Fruit fly (Drosophila melanogaster) whole organism, prepupa: ENCODE results near the gene shakB.

Experiments used
- Blimp-1 ChIP-seq: fragments of 200-800 bp; sonication (Bioruptor generic); optimal IDR thresholded peaks from 3 replicates; lab custom pipeline; 2017; ENCODE audit warnings: missing biosample characterization, missing genetic modification characterization, mild to moderate bottlenecking, moderate library complexity, missing genetic modification reagents
- CG11294 ChIP-seq: fragments of 200-800 bp; sonication (Bioruptor generic); IDR thresholded peaks from 2 replicates; pipeline ENCODE4 v1.3.6; 2022; ENCODE audit warnings: missing biosample characterization, missing genetic modification characterization
- CG6163 ChIP-seq: fragments of 200-800 bp; sonication (Bioruptor generic); IDR thresholded peaks from 3 replicates; pipeline ENCODE4 v1.3.6; 2022; ENCODE audit warnings: missing biosample characterization, missing genetic modification characterization
- CG8632 ChIP-seq: fragments of 200-800 bp; sonication (Bioruptor generic); optimal IDR thresholded peaks from 3 replicates; lab custom pipeline; 2016; ENCODE audit warnings: missing biosample characterization, missing genetic modification characterization
- Ets96B ChIP-seq: fragments of 200-800 bp; optimal IDR thresholded peaks from 2 replicates; lab custom pipeline; 2019; ENCODE audit warnings: missing biosample characterization, mild to moderate bottlenecking, missing genetic modification characterization, moderate library complexity
- Hr38 ChIP-seq: sonication (Bioruptor generic); optimal IDR thresholded peaks from 2 replicates; lab custom pipeline; 2016; ENCODE audit warnings: missing biosample characterization, missing genetic modification characterization
- Hr39 ChIP-seq: fragments of 200-800 bp; sonication (Bioruptor generic); optimal IDR thresholded peaks from 2 replicates; lab custom pipeline; 2016; ENCODE audit warnings: missing biosample characterization, missing genetic modification characterization
- Lpt ChIP-seq: fragments of 200-800 bp; sonication (Bioruptor generic); optimal IDR thresholded peaks from 3 replicates; lab custom pipeline; 2016; ENCODE audit warnings: missing biosample characterization, missing genetic modification characterization
- Sox102F ChIP-seq: fragments of 200-800 bp; sonication (Bioruptor generic); optimal IDR thresholded peaks from 2 replicates; lab custom pipeline; 2016; ENCODE audit warnings: missing biosample characterization, mild to moderate bottlenecking, missing genetic modification characterization
- dac ChIP-seq: fragments of 200-800 bp; sonication (Bioruptor generic); optimal IDR thresholded peaks from 2 replicates; lab custom pipeline; 2017; ENCODE audit warnings: missing biosample characterization, mild to moderate bottlenecking, missing genetic modification characterization
- esn ChIP-seq: fragments of 200-800 bp; sonication (Bioruptor generic); optimal IDR thresholded peaks from 2 replicates; lab custom pipeline; 2016; ENCODE audit warnings: missing biosample characterization, mild to moderate bottlenecking, missing genetic modification characterization, moderate library complexity
- net ChIP-seq: fragments of 200-800 bp; sonication (Bioruptor generic); optimal IDR thresholded peaks from 3 replicates; lab custom pipeline; 2016; ENCODE audit warnings: missing biosample characterization, missing genetic modification characterization
- ss ChIP-seq, 2 experiments: fragments of 200-800 bp; sonication (Bioruptor generic); optimal IDR thresholded peaks; 2 replicates in 1 of 2; 3 replicates in 1 of 2; lab custom pipeline; 2017 to 2018; ENCODE audit warnings: mild to moderate bottlenecking in 2 of 2, missing biosample characterization in 2 of 2, missing genetic modification characterization in 2 of 2, moderate library complexity in 1 of 2

- no peak for TF ChIP-seq Blimp-1
- TF ChIP-seq CG8632 (GFP tag; lab: Kevin White, UChicago), result no peak
- TF ChIP-seq Sox102F, result no peak
- no peak for TF ChIP-seq CG11294 (GFP tag; lab: Robert Waterston, UW)
- no peak for TF ChIP-seq Ets96B (tag; lab: Kevin White, UChicago)
- TF ChIP-seq net (GFP tag; lab: Kevin White, UChicago), result no peak
- TF ChIP-seq CG6163 (GFP tag; lab: Robert Waterston, UW), result no peak
- no peak for TF ChIP-seq esn (GFP tag; lab: Kevin White, UChicago)
- no peak for TF ChIP-seq dac (GFP tag; lab: Kevin White, UChicago)
- no peak for TF ChIP-seq ss (GFP tag; optimal IDR thresholded peaks at IDR 0.05; lab: Kevin White, UChicago)
- no peak for TF ChIP-seq Lpt
- TF ChIP-seq Hr38 (GFP tag; lab: Kevin White, UChicago), result no peak
- no peak for TF ChIP-seq Hr39 (GFP tag; lab: Kevin White, UChicago)
Measured at dm6 chrX:20721724-20722344, 205.0 kb downstream of the shakB start.
